Fruit fly (Drosophila melanogaster): Measurements from ENCODE around the gene CG43703.

The CG43703 gene

dm6 chr2L:3788150-3788549, 22.9 kb downstream of the CG43703 start:
- no peak for TF ChIP-seq noc (tag; optimal IDR thresholded peaks at IDR 0.05)

- TF ChIP-seq noc (tag; optimal IDR thresholded peaks at IDR 0.05) = peak; percentile 21
Measured at dm6 chr2L:3789290-3790067, 24.2 kb downstream of the CG43703 start.

- no peak for TF ChIP-seq noc (tag; optimal IDR thresholded peaks at IDR 0.05)
Measured at dm6 chr2L:3791629-3792028, 26.3 kb downstream of the CG43703 start.

- TF ChIP-seq noc (tag; optimal IDR thresholded peaks at IDR 0.05) = peak; percentile 91
Measured at dm6 chr2L:3802818-3803456, 37.6 kb downstream of the CG43703 start.

dm6 chr2L:3803466-3804143, 38.3 kb downstream of the CG43703 start, which contains the start of gene Reph:
Reph (plus strand) TSS chr2L:3803545.
- no peak for TF ChIP-seq noc (tag; optimal IDR thresholded peaks at IDR 0.05)

dm6 chr2L:3804641-3805273, 39.5 kb downstream of the CG43703 start:
- peak; percentile 76 for TF ChIP-seq noc (tag; optimal IDR thresholded peaks at IDR 0.05)

- TF ChIP-seq noc (tag; optimal IDR thresholded peaks at IDR 0.05) = no peak
Measured at dm6 chr2L:3805274-3806196, 40.2 kb downstream of the CG43703 start.

- TF ChIP-seq noc (tag; optimal IDR thresholded peaks at IDR 0.05) = no peak
Measured at dm6 chr2L:3806197-3807030, 41.1 kb downstream of the CG43703 start.

- no peak for TF ChIP-seq noc (tag; optimal IDR thresholded peaks at IDR 0.05)
Measured at dm6 chr2L:3813255-3813875, 48.1 kb downstream of the CG43703 start, which contains the start of gene CG3407. CG3407 (minus strand) TSS chr2L:3813410.

- TF ChIP-seq noc (tag; optimal IDR thresholded peaks at IDR 0.05) = no peak
Measured at dm6 chr2L:3814163-3814562, 48.9 kb downstream of the CG43703 start.

Data from whole organism, larva.